Fruit fly (Drosophila melanogaster): ENCODE results near the gene pn.

DNA sequence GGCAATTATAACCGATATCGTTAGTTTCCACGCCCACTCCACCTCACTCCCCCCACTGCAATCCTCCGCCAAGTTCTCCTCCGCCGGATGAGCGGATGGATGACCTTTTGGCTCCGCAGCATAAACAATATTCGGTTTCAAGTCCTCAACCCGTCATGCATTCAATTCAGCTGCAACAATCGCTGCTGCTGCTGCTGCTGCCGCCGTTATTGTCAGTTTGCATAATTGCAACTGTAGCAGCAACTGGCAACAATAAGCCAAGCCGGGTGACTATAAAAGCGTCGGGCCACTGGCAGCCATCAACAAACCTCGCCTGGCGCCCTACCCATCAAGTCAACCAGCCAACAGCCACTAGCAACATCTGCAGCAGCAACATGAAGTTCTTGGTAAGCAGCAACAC, 5.5 kb downstream of the pn start, which contains the start of gene CG17777:
- TF ChIP-seq net (GFP tag; optimal IDR thresholded peaks at IDR 0.05) (no peak), eg (GFP tag; IDR thresholded peaks at IDR 0.05) (no peak), CG6808 (GFP tag; optimal IDR thresholded peaks at IDR 0.05) (no peak), CG9139 (GFP tag; optimal IDR thresholded peaks at IDR 0.05) (no peak)

All from whole organism, prepupa.